Fruit fly (Drosophila melanogaster) whole organism, embryonic: ENCODE results near the gene pdm2.
A peak's percentile ranks its signal among the peaks of the same experiment; 100 is the strongest.

Experiments used
- ATbp ChIP-seq: fragments of 200-800 bp; sonication (Bioruptor generic); optimal IDR thresholded peaks from 2 replicates; lab custom pipeline; 2017; ENCODE audit warnings: missing biosample characterization, mild to moderate bottlenecking, missing genetic modification characterization, missing genetic modification reagents
- CG10147 ChIP-seq: fragments of 200-800 bp; sonication (Bioruptor generic); optimal IDR thresholded peaks from 2 replicates; lab custom pipeline; 2019; ENCODE audit warnings: missing biosample characterization, mild to moderate bottlenecking, missing genetic modification characterization, moderate library complexity
- CG11456 ChIP-seq: fragments of 200-800 bp; sonication (Bioruptor generic); IDR thresholded peaks from 3 replicates; pipeline ENCODE4 v1.3.6; 2022; ENCODE audit warnings: missing biosample characterization, missing genetic modification characterization
- CG12071 ChIP-seq: fragments of 200-800 bp; sonication (Bioruptor generic); optimal IDR thresholded peaks from 3 replicates; lab custom pipeline; 2018; ENCODE audit warnings: missing biosample characterization, mild to moderate bottlenecking, missing genetic modification characterization
- CG14710 ChIP-seq: fragments of 200-800 bp; sonication (Bioruptor generic); optimal IDR thresholded peaks from 3 replicates; lab custom pipeline; 2019; ENCODE audit warnings: missing biosample characterization, mild to moderate bottlenecking, missing genetic modification characterization, moderate library complexity
- CG17186 ChIP-seq: fragments of 200-800 bp; sonication (Bioruptor generic); optimal IDR thresholded peaks from 3 replicates; lab custom pipeline; 2017; ENCODE audit warnings: missing biosample characterization, missing genetic modification reagents, missing genetic modification characterization
- CG17328 ChIP-seq: fragments of 200-800 bp; sonication (Bioruptor generic); IDR thresholded peaks from 2 replicates; pipeline ENCODE4 v1.3.6; 2022; ENCODE audit warnings: missing biosample characterization, missing genetic modification characterization
- CG17912 ChIP-seq: fragments of 200-800 bp; sonication (Bioruptor generic); optimal IDR thresholded peaks from 2 replicates; lab custom pipeline; 2018; ENCODE audit warnings: missing biosample characterization, mild to moderate bottlenecking, missing genetic modification characterization
- CG30403 ChIP-seq: fragments of 200-800 bp; sonication (Bioruptor generic); optimal IDR thresholded peaks from 3 replicates; lab custom pipeline; 2016; ENCODE audit warnings: missing biosample characterization, missing genetic modification characterization
- CG33213 ChIP-seq: fragments of 200-800 bp; sonication (Bioruptor generic); optimal IDR thresholded peaks from 3 replicates; lab custom pipeline; 2016; ENCODE audit warnings: missing biosample characterization, missing genetic modification characterization
- CG3838 ChIP-seq: fragments of 200-800 bp; sonication (Bioruptor generic); optimal IDR thresholded peaks from 3 replicates; lab custom pipeline; 2016; ENCODE audit warnings: missing biosample characterization, missing genetic modification characterization
- CG4282 ChIP-seq: fragments of 200-800 bp; sonication (Bioruptor generic); optimal IDR thresholded peaks from 2 replicates; lab custom pipeline; 2016; ENCODE audit warnings: missing biosample characterization, missing genetic modification characterization
- CG4360 ChIP-seq: fragments of 200-800 bp; sonication (Bioruptor generic); IDR thresholded peaks from 2 replicates; pipeline ENCODE4 v1.3.6; 2022; ENCODE audit warnings: missing biosample characterization, missing genetic modification characterization
- CG4617 ChIP-seq: fragments of 200-800 bp; sonication (Bioruptor generic); optimal IDR thresholded peaks from 3 replicates; lab custom pipeline; 2016; ENCODE audit warnings: missing biosample characterization, missing genetic modification characterization, borderline replicate concordance
- CG4707 ChIP-seq: fragments of 200-800 bp; sonication (Bioruptor generic); optimal IDR thresholded peaks from 2 replicates; lab custom pipeline; 2018; ENCODE audit warnings: missing biosample characterization, mild to moderate bottlenecking, missing genetic modification characterization, moderate library complexity
- CG4854 ChIP-seq: fragments of 200-800 bp; sonication (Bioruptor generic); optimal IDR thresholded peaks from 2 replicates; lab custom pipeline; 2016; ENCODE audit warnings: missing biosample characterization, missing genetic modification characterization, inconsistent platforms
- CG7839 ChIP-seq: fragments of 200-800 bp; sonication (Bioruptor generic); optimal IDR thresholded peaks from 3 replicates; lab custom pipeline; 2018; ENCODE audit warnings: missing biosample characterization, mild to moderate bottlenecking, missing genetic modification characterization, moderate library complexity
- CG8765 ChIP-seq: fragments of 200-800 bp; sonication (Bioruptor generic); IDR thresholded peaks from 2 replicates; pipeline ENCODE4 v1.3.6; 2022; ENCODE audit warnings: missing biosample characterization, missing genetic modification characterization
- CG9727 ChIP-seq: fragments of 200-800 bp; sonication (Bioruptor generic); optimal IDR thresholded peaks from 3 replicates; lab custom pipeline; 2017; ENCODE audit warnings: missing biosample characterization, mild to moderate bottlenecking, missing genetic modification characterization
- CHES-1-like ChIP-seq: fragments of 200-800 bp; sonication (Bioruptor generic); optimal IDR thresholded peaks from 2 replicates; lab custom pipeline; 2016; ENCODE audit warnings: missing biosample characterization, missing genetic modification characterization
- CkIIα-i1 ChIP-seq: fragments of 200-800 bp; sonication (Bioruptor generic); IDR thresholded peaks from 2 replicates; pipeline ENCODE4 v1.3.6; 2022; ENCODE audit warnings: missing biosample characterization, missing genetic modification characterization
- Dip3 ChIP-seq: fragments of 200-800 bp; sonication (Bioruptor generic); optimal IDR thresholded peaks from 3 replicates; lab custom pipeline; 2016; ENCODE audit warnings: missing biosample characterization, missing genetic modification characterization
- E2f1 ChIP-seq: fragments of 200-800 bp; sonication (Bioruptor generic); IDR thresholded peaks from 2 replicates; pipeline ENCODE4 v1.3.6; 2022; ENCODE audit warnings: missing biosample characterization, missing genetic modification characterization
- Ets97D ChIP-seq: fragments of 200-800 bp; sonication (Bioruptor generic); optimal IDR thresholded peaks from 3 replicates; lab custom pipeline; 2016; ENCODE audit warnings: missing biosample characterization, missing genetic modification characterization
- Fer3 ChIP-seq: fragments of 200-800 bp; sonication (Bioruptor generic); optimal IDR thresholded peaks from 2 replicates; lab custom pipeline; 2018; ENCODE audit warnings: missing biosample characterization, mild to moderate bottlenecking, missing genetic modification characterization, moderate library complexity
- HLH4C ChIP-seq: fragments of 200-800 bp; sonication (Bioruptor generic); IDR thresholded peaks from 3 replicates; pipeline ENCODE4 v1.3.6; 2022; ENCODE audit warnings: missing biosample characterization, missing genetic modification characterization; ENCODE audit not compliant: partially characterized antibody
- Hsf ChIP-seq: fragments of 200-800 bp; sonication (Bioruptor generic); optimal IDR thresholded peaks from 3 replicates; lab custom pipeline; 2016; ENCODE audit warnings: missing biosample characterization, missing genetic modification characterization
- Mes4 ChIP-seq: fragments of 200-800 bp; sonication (Bioruptor generic); optimal IDR thresholded peaks from 2 replicates; lab custom pipeline; 2016; ENCODE audit warnings: missing biosample characterization, missing genetic modification characterization
- Optix ChIP-seq: fragments of 200-800 bp; sonication (Bioruptor generic); IDR thresholded peaks from 3 replicates; pipeline ENCODE4 v1.3.6; 2022; ENCODE audit warnings: missing biosample characterization, missing genetic modification characterization
- Sin3A ChIP-seq: fragments of >200 bp; optimal IDR thresholded peaks from 2 replicates; lab custom pipeline; 2018
- Sox102F ChIP-seq: fragments of 200-800 bp; sonication (Bioruptor generic); optimal IDR thresholded peaks from 2 replicates; lab custom pipeline; 2018; ENCODE audit warnings: missing biosample characterization, mild to moderate bottlenecking, missing genetic modification characterization, moderate library complexity
- Xrp1 ChIP-seq: fragments of 200-800 bp; sonication (Bioruptor generic); IDR thresholded peaks from 2 replicates; pipeline ENCODE4 v1.3.6; 2022; ENCODE audit warnings: missing biosample characterization, missing genetic modification characterization
- bab2 ChIP-seq: fragments of 200-800 bp; sonication (Bioruptor generic); optimal IDR thresholded peaks from 2 replicates; lab custom pipeline; 2016; ENCODE audit warnings: missing biosample characterization, missing genetic modification characterization
- cato ChIP-seq: fragments of 200-800 bp; sonication (Bioruptor generic); optimal IDR thresholded peaks from 2 replicates; lab custom pipeline; 2016; ENCODE audit warnings: missing biosample characterization, missing genetic modification characterization, borderline replicate concordance
- ci ChIP-seq: fragments of 200-800 bp; sonication (Bioruptor generic); IDR thresholded peaks from 3 replicates; pipeline ENCODE4 v1.3.6; 2022; ENCODE audit warnings: missing biosample characterization, missing genetic modification characterization
- ewg ChIP-seq: fragments of 200-800 bp; sonication (Bioruptor generic); optimal IDR thresholded peaks from 3 replicates; lab custom pipeline; 2017; ENCODE audit warnings: mild to moderate bottlenecking, missing biosample characterization, missing genetic modification reagents, missing genetic modification characterization
- fd102C ChIP-seq: fragments of 200-800 bp; sonication (Bioruptor generic); optimal IDR thresholded peaks from 2 replicates; lab custom pipeline; 2018; ENCODE audit warnings: missing biosample characterization, mild to moderate bottlenecking, missing genetic modification characterization, moderate library complexity
- fru ChIP-seq: fragments of >200 bp; optimal IDR thresholded peaks from 2 replicates; lab custom pipeline; 2017
- fu2 ChIP-seq: fragments of 200-800 bp; sonication (Bioruptor generic); optimal IDR thresholded peaks from 2 replicates; lab custom pipeline; 2016; ENCODE audit warnings: missing biosample characterization, missing genetic modification characterization
- grn ChIP-seq: fragments of 200-800 bp; sonication (Bioruptor generic); optimal IDR thresholded peaks from 3 replicates; lab custom pipeline; 2017; ENCODE audit warnings: missing biosample characterization, missing genetic modification characterization
- h ChIP-seq: fragments of >200 bp; optimal IDR thresholded peaks from 2 replicates; lab custom pipeline; 2017
- inv ChIP-seq: fragments of 200-800 bp; sonication (Bioruptor generic); IDR thresholded peaks from 2 replicates; pipeline ENCODE4 v1.3.6; 2022; ENCODE audit warnings: missing biosample characterization, missing genetic modification characterization; ENCODE audit not compliant: partially characterized antibody
- ken ChIP-seq: fragments of 200-800 bp; sonication (Bioruptor generic); IDR thresholded peaks from 3 replicates; pipeline ENCODE4 v1.3.6; 2022; ENCODE audit warnings: missing biosample characterization, missing genetic modification characterization
- mam ChIP-seq: fragments of 200-800 bp; sonication (Bioruptor generic); optimal IDR thresholded peaks from 3 replicates; lab custom pipeline; 2016; ENCODE audit warnings: missing biosample characterization, missing genetic modification characterization
- pho ChIP-seq: fragments of 200-800 bp; sonication (Bioruptor generic); optimal IDR thresholded peaks from 2 replicates; lab custom pipeline; 2016; ENCODE audit warnings: missing biosample characterization, missing genetic modification characterization
- pros ChIP-seq: fragments of 200-800 bp; sonication (Bioruptor generic); optimal IDR thresholded peaks from 3 replicates; lab custom pipeline; 2019; ENCODE audit warnings: missing biosample characterization, mild to moderate bottlenecking, missing genetic modification characterization, moderate library complexity
- row ChIP-seq: fragments of 200-800 bp; sonication (Bioruptor generic); IDR thresholded peaks from 3 replicates; pipeline ENCODE4 v1.3.6; 2022; ENCODE audit warnings: missing biosample characterization, missing genetic modification characterization
- run ChIP-seq: fragments of 200-800 bp; sonication (Bioruptor generic); optimal IDR thresholded peaks from 3 replicates; lab custom pipeline; 2018; ENCODE audit warnings: missing biosample characterization, mild to moderate bottlenecking, missing genetic modification characterization
- sd ChIP-seq: fragments of 200-800 bp; sonication (Bioruptor generic); optimal IDR thresholded peaks from 3 replicates; lab custom pipeline; 2018; ENCODE audit warnings: missing biosample characterization, mild to moderate bottlenecking, missing genetic modification characterization, moderate library complexity
- unpg ChIP-seq: fragments of 200-800 bp; sonication (Bioruptor generic); optimal IDR thresholded peaks from 3 replicates; lab custom pipeline; 2018; ENCODE audit warnings: missing biosample characterization, mild to moderate bottlenecking, missing genetic modification characterization, moderate library complexity
- wdn ChIP-seq: fragments of 200-800 bp; sonication (Bioruptor generic); IDR thresholded peaks from 2 replicates; pipeline ENCODE4 v1.3.6; 2022; ENCODE audit warnings: missing biosample characterization, missing genetic modification characterization
- zf30C ChIP-seq: fragments of 200-800 bp; sonication (Bioruptor generic); optimal IDR thresholded peaks from 3 replicates; lab custom pipeline; 2018; ENCODE audit warnings: missing biosample characterization, mild to moderate bottlenecking, missing genetic modification characterization

The pdm2 gene

DNA sequence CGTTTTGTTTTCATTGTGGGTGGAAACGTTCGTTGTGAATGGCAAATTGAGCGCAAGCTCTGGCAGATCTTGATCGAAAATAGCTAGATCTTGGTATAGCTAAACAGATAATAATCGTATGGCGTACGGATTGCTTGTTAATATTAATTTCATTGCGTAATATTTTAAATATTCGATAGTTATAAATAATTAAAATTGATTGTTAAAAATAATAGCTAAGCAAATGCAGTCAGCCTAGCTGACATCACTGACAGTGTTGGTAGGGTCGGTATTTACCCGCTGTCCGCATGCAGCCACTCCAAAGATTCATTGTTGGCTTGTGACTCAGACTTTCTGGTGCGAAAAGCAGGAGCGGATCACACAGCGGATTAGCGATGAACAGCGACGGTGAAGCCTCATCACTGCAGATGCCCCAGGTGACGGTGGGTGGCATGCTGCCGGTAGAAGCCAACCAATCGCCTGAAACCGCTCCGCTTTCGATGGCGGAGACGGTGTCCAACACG is 47.5 kb downstream of the pdm2 start, which contains the start of the genes CG5776 and spict (continued):
- TF ChIP-seq CG9727 (GFP tag; lab: Kevin White, UChicago) = peak; percentile 72
- TF ChIP-seq Sox102F (GFP tag; lab: Kevin White, UChicago) = peak; percentile 80
- TF ChIP-seq wdn (GFP tag; lab: Robert Waterston, UW) = no peak; the same call in none of the 2 replicates
- no peak for TF ChIP-seq zf30C (GFP tag; lab: Kevin White, UChicago)
- 0 out of 2 replicates have a peak, but pooled peaks have one; percentile 10 for TF ChIP-seq CG4360 (GFP tag; lab: Robert Waterston, UW)
- no peak for TF ChIP-seq mam
- TF ChIP-seq run (tag; lab: Kevin White, UChicago) = peak; percentile 19
- TF ChIP-seq CG4854 = no peak
- peak; percentile 52 for TF ChIP-seq CG4617
- TF ChIP-seq cato (GFP tag; lab: Kevin White, UChicago) = peak; percentile 4
- no peak for TF ChIP-seq pros (GFP tag; lab: Kevin White, UChicago)
- no peak for TF ChIP-seq CG12071
- no peak for TF ChIP-seq CkIIα-i1 (GFP tag; lab: Robert Waterston, UW)
- peak; percentile 60 for TF ChIP-seq Hsf
- peak; percentile 26 for TF ChIP-seq grn (GFP tag; lab: Kevin White, UChicago)
- peak; percentile 57 for TF ChIP-seq fu2 (GFP tag; lab: Kevin White, UChicago)
- TF ChIP-seq CG4707 (GFP tag; lab: Kevin White, UChicago) = no peak
- peak; percentile 65 for TF ChIP-seq CG8765 (GFP tag; lab: Robert Waterston, UW)
- TF ChIP-seq CG3838 (GFP tag; lab: Kevin White, UChicago) = no peak
- peak; percentile 73 for TF ChIP-seq ci
- TF ChIP-seq CG10147 = peak; percentile 45
- peak; percentile 65 for TF ChIP-seq Fer3
- TF ChIP-seq sd (tag; lab: Kevin White, UChicago) = peak; percentile 81
- TF ChIP-seq CG17186 = peak; percentile 37
- TF ChIP-seq CHES-1-like = peak; percentile 35
- TF ChIP-seq Dip3 (GFP tag; lab: Kevin White, UChicago) = peak; percentile 53
- TF ChIP-seq bab2 (GFP tag; lab: Kevin White, UChicago) = peak; percentile 30
- TF ChIP-seq row (GFP tag; lab: Robert Waterston, UW) = peak; percentile 97
- TF ChIP-seq Sin3A (lab: Kevin White, UChicago) = peak; percentile 87
- TF ChIP-seq h (lab: Kevin White, UChicago) = no peak
- TF ChIP-seq unpg = peak; percentile 82
- peak; percentile 81 for TF ChIP-seq CG30403 (GFP tag; lab: Kevin White, UChicago)
- peak; percentile 83 for TF ChIP-seq CG11456 (GFP tag; lab: Robert Waterston, UW)
- peak; percentile 60 for TF ChIP-seq ewg (GFP tag; lab: Kevin White, UChicago)
- peak; percentile 64; the same call in 1 of the 3 replicates for TF ChIP-seq Optix (GFP tag; lab: Robert Waterston, UW)
- peak; percentile 79 for TF ChIP-seq CG17328 (GFP tag; lab: Robert Waterston, UW)
- no peak for TF ChIP-seq fru
- peak; percentile 54 for TF ChIP-seq pho (GFP tag; lab: Kevin White, UChicago)
- TF ChIP-seq Xrp1 (GFP tag; lab: Robert Waterston, UW) = peak; percentile 89
- TF ChIP-seq ken (GFP tag; lab: Robert Waterston, UW) = peak; percentile 87
- no peak for TF ChIP-seq CG33213 (GFP tag; lab: Kevin White, UChicago)
- TF ChIP-seq CG14710 (tag; lab: Kevin White, UChicago) = peak; percentile 75
- no peak for TF ChIP-seq Mes4 (GFP tag; lab: Kevin White, UChicago)
- TF ChIP-seq fd102C (GFP tag; lab: Kevin White, UChicago) = no peak
- TF ChIP-seq CG4282 = no peak
- no peak for TF ChIP-seq HLH4C
- TF ChIP-seq CG17912 = no peak
- TF ChIP-seq ATbp (GFP tag; lab: Kevin White, UChicago) = peak; percentile 18
- peak; percentile 25 for TF ChIP-seq Ets97D (GFP tag; lab: Kevin White, UChicago)
- TF ChIP-seq CG7839 (tag; lab: Kevin White, UChicago) = peak; percentile 69
- peak; percentile 81 for TF ChIP-seq E2f1 (GFP tag; lab: Robert Waterston, UW)
- TF ChIP-seq inv (GFP tag; lab: Robert Waterston, UW) = peak; percentile 39; the same call in 1 of the 2 replicates
